Worm (Caenorhabditis elegans) whole organism, late embryonic: ENCODE measurements around the gene M02A10.1.

Experiments used
- ama-1 ChIP-seq: fragments of 150-350 bp; optimal IDR thresholded peaks from 2 replicates; lab custom pipeline; 2014
- ceh-34 ChIP-seq: sonication (generic microtip); optimal IDR thresholded peaks from 2 replicates; lab custom pipeline; 2016; ENCODE audit warnings: mild to moderate bottlenecking, missing genetic modification characterization, missing compliant biosample characterization
- elt-2 ChIP-seq: sonication (generic microtip); optimal IDR thresholded peaks from 2 replicates; lab custom pipeline; 2016; ENCODE audit warnings: missing genetic modification reagents, missing genetic modification characterization, missing compliant biosample characterization
- gmeb-2 ChIP-seq: sonication (generic microtip); optimal IDR thresholded peaks from 2 replicates; lab custom pipeline; 2016; ENCODE audit warnings: missing genetic modification characterization, inconsistent platforms, missing compliant biosample characterization
- pag-3 ChIP-seq: sonication (generic microtip); optimal IDR thresholded peaks from 2 replicates; lab custom pipeline; 2016; ENCODE audit warnings: missing compliant biosample characterization, missing genetic modification characterization, borderline replicate concordance
- pha-4 ChIP-seq: fragments of 150-350 bp; optimal IDR thresholded peaks from 2 replicates; lab custom pipeline; 2018; ENCODE audit warnings: missing biosample characterization, missing genetic modification reagents, missing genetic modification characterization
- pros-1 ChIP-seq: fragments of 150-350 bp; optimal IDR thresholded peaks from 2 replicates; lab custom pipeline; 2014; ENCODE audit warnings: missing biosample characterization, missing genetic modification reagents, missing genetic modification characterization
- sox-4 ChIP-seq: sonication (generic microtip); optimal IDR thresholded peaks from 2 replicates; lab custom pipeline; 2017; ENCODE audit warnings: mild to moderate bottlenecking, missing genetic modification characterization, inconsistent platforms, missing compliant biosample characterization
- unc-55 ChIP-seq: sonication (generic microtip); optimal IDR thresholded peaks from 2 replicates; lab custom pipeline; 2017; ENCODE audit warnings: missing biosample characterization, missing genetic modification reagents, missing genetic modification characterization

DNA sequence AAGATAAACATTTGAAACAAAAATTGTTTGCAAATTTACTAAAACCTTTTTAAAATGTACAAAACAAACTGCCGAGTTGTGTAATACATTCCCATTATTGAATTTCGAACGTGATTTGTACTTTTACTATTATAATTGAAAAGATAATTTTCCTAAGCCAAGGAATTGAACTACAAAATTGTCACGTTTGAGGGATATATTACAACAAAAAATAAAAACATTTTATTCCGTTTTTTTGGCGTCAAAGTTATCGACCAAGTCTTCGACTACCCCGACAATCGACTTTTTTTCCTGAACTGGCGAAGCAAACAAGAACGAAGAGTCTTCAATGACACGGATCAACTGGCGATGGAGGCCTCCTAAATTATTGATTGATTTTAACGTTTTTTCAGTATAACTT lies 25.7 kb upstream of the M02A10.1 start, which contains the start of gene T19D7.7:
- TF ChIP-seq sox-4: no peak
- TF ChIP-seq pros-1 (tag; lab: Kevin White, UChicago): no peak
- TF ChIP-seq gmeb-2 (tag; lab: Kevin White, UChicago): no peak
- no peak for TF ChIP-seq ama-1
- no peak for TF ChIP-seq pha-4 (tag; lab: Kevin White, UChicago)
- TF ChIP-seq ceh-34: no peak
- no peak for TF ChIP-seq elt-2 (tag; lab: Kevin White, UChicago)
- no peak for TF ChIP-seq pag-3 (tag; lab: Kevin White, UChicago)
- no peak for TF ChIP-seq unc-55
